Worm (Caenorhabditis elegans) whole organism, L2 larva: ENCODE results near the gene C36E6.2.

ENCODE experiments used
- Y55F3AM.14 ChIP-seq: fragments of 200-800 bp; sonication (Bioruptor generic); optimal IDR thresholded peaks from 2 replicates; lab custom pipeline; 2018; ENCODE audit warnings: mild to moderate bottlenecking, missing genetic modification characterization, missing compliant biosample characterization
- ama-1 ChIP-seq: fragments of 150-350 bp; optimal IDR thresholded peaks from 2 replicates; lab custom pipeline; 2018; ENCODE audit warnings: inconsistent platforms
- blmp-1 ChIP-seq: sonication (generic microtip); optimal IDR thresholded peaks from 2 replicates; lab custom pipeline; 2017; ENCODE audit warnings: missing genetic modification characterization, mild to moderate bottlenecking, missing compliant biosample characterization, antibody characterized with exemption, moderate library complexity; ENCODE audit not compliant: insufficient read depth
- ceh-16 ChIP-seq: fragments of 150-350 bp; optimal IDR thresholded peaks from 2 replicates; lab custom pipeline; 2014; ENCODE audit warnings: missing biosample characterization, missing genetic modification characterization
- elt-3 ChIP-seq: sonication (generic microtip); optimal IDR thresholded peaks from 2 replicates; lab custom pipeline; 2017; ENCODE audit warnings: missing biosample characterization, missing genetic modification characterization
- unc-39 ChIP-seq: fragments of 150-350 bp; optimal IDR thresholded peaks from 2 replicates; lab custom pipeline; 2014; ENCODE audit warnings: missing biosample characterization, missing genetic modification characterization
- ztf-11 ChIP-seq: sonication (generic microtip); optimal IDR thresholded peaks from 2 replicates; lab custom pipeline; 2017; ENCODE audit warnings: missing biosample characterization, missing genetic modification characterization

- TF ChIP-seq elt-3 (tag; lab: Kevin White, UChicago) = no peak
- TF ChIP-seq Y55F3AM.14 (GFP tag; lab: Kevin White, UChicago) = no peak
- TF ChIP-seq ama-1 (lab: Kevin White, UChicago) = no peak
- no peak for TF ChIP-seq ztf-11 (tag; lab: Kevin White, UChicago)
- peak; percentile 80 for TF ChIP-seq ceh-16
- TF ChIP-seq unc-39 (tag; lab: Kevin White, UChicago) = no peak
- TF ChIP-seq blmp-1 = peak; percentile 33
Observed at ce11 chrX:17423894-17424594, 27.4 kb upstream of the C36E6.2 start.
